Worm (Caenorhabditis elegans): ENCODE measurements around the gene F09C6.15.

The F09C6.15 gene

DNA sequence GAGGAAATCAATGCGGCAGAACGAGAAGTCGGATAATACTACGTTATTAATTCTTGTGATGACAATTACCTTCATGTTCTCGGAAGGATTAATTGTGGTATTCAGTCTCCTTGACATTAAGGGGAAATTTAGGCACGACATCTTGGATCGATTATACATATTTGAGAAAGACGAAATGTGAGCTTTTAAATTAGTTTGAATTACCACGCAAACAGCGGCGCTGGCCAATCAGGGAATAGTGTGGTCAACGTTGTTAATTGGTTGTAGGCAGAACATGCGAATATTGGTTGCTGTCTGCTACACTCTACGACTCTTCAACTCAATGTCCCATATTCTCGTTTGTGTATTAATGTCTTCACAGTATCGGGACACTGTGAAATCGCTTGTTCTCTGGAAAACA, 18.6 kb upstream of the F09C6.15 start, which contains the start of gene F49A5.10:
Gene F49A5.10 (plus strand): TSS at position 301 of the 400 bp plus-strand sequence.
- TF ChIP-seq gmeb-1 (tag; optimal IDR thresholded peaks at IDR 0.05): no peak
- no peak for TF ChIP-seq nhr-6 (tag; optimal IDR thresholded peaks at IDR 0.05)
- no peak for TF ChIP-seq zag-1 (tag; optimal IDR thresholded peaks at IDR 0.05)
- no peak for TF ChIP-seq lsy-2 (tag; optimal IDR thresholded peaks at IDR 0.05)
- TF ChIP-seq fos-1 (tag; optimal IDR thresholded peaks at IDR 0.05): no peak
- TF ChIP-seq nhr-11 (tag; optimal IDR thresholded peaks at IDR 0.05): no peak
- no peak for TF ChIP-seq nhr-129 (tag; optimal IDR thresholded peaks at IDR 0.05)
- no peak for TF ChIP-seq unc-55 (GFP tag; optimal IDR thresholded peaks at IDR 0.05)
- no peak for TF ChIP-seq ztf-11 (tag; optimal IDR thresholded peaks at IDR 0.05)
- no peak for TF ChIP-seq elt-1 (tag; optimal IDR thresholded peaks at IDR 0.05)
- no peak for TF ChIP-seq egl-27 (tag; optimal IDR thresholded peaks at IDR 0.05)
- no peak for TF ChIP-seq blmp-1 (tag; optimal IDR thresholded peaks at IDR 0.05; ENCODE audit: insufficient read depth)
- TF ChIP-seq skn-1 (tag; optimal IDR thresholded peaks at IDR 0.05): no peak
- no peak for TF ChIP-seq nhr-12 (tag; optimal IDR thresholded peaks at IDR 0.05)

DNA sequence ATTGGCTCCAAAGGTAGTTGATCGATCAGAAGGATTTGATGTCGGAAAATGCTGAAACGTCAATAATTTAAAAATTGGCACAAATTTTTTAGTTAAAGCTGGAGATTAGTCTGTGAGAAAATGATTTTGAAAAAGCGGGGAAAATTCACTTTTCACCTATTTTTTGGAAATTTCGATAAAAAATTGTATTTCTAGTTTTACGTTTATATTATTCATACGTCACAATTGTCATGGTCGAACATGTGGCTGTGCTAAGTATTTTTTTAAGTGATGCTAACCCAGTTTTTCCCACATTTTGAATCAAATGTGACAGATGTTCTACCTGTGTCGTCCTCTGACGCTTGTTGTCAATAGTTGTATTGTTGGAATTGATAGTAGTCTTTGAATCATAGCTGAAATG, 14.0 kb upstream of the F09C6.15 start:
- TF ChIP-seq sma-3 (GFP tag; optimal IDR thresholded peaks at IDR 0.05) (no peak), mbf-1 (tag; optimal IDR thresholded peaks at IDR 0.05) (no peak), elt-3 (tag; optimal IDR thresholded peaks at IDR 0.05) (no peak), peb-1 (tag; optimal IDR thresholded peaks at IDR 0.05) (no peak), nhr-77 (tag; optimal IDR thresholded peaks at IDR 0.05) (no peak), sem-4 (tag; optimal IDR thresholded peaks at IDR 0.05) (no peak), nhr-25 (tag; optimal IDR thresholded peaks at IDR 0.05) (no peak), snpc-4 (tag; optimal IDR thresholded peaks at IDR 0.05) (no peak), unc-39 (tag; optimal IDR thresholded peaks at IDR 0.05) (no peak), unc-55 (GFP tag; optimal IDR thresholded peaks at IDR 0.05) (no peak), crh-2 (tag; optimal IDR thresholded peaks at IDR 0.05) (no peak), ceh-16 (tag; optimal IDR thresholded peaks at IDR 0.05) (no peak), zag-1 (tag; optimal IDR thresholded peaks at IDR 0.05) (no peak), alr-1 (tag; optimal IDR thresholded peaks at IDR 0.05) (no peak), mab-5 (tag; optimal IDR thresholded peaks at IDR 0.05) (no peak), ztf-4 (tag; optimal IDR thresholded peaks at IDR 0.05) (no peak), nhr-21 (tag; optimal IDR thresholded peaks at IDR 0.05) (no peak)

DNA sequence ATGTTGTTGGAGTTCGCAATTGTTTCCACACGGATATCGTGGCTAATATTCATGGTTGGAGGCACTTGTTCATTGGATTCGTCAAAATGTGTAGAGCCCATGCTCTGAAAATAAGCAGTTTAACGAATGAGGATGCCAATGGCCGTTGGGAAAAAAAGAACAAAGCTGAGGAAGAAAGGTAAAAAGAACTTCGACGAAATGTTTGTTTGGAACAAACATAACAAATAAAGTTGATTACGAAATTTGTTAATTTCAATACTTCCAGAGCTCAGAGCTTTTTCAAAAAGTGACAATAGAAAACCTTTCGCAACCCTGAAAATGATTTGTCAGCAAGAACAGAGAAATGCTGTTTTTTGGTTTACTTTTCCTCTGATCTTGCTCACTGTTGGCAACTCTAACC, 13.5 kb upstream of the F09C6.15 start, which contains the start of gene F09C6.3:
Gene F09C6.3 (minus strand): TSS at position 101 of the 400 bp plus-strand sequence.
- TF ChIP-seq ztf-4 (tag; optimal IDR thresholded peaks at IDR 0.05) (no peak), C34F6.9 (tag; optimal IDR thresholded peaks at IDR 0.05) (no peak), nhr-10 (tag; optimal IDR thresholded peaks at IDR 0.05) (no peak), zag-1 (tag; optimal IDR thresholded peaks at IDR 0.05) (no peak), ztf-1 (GFP tag; conservative IDR thresholded peaks at IDR 0.05) (no peak), ama-1 (optimal IDR thresholded peaks at IDR 0.05) (no peak), mbf-1 (tag; optimal IDR thresholded peaks at IDR 0.05) (no peak), sma-3 (GFP tag; optimal IDR thresholded peaks at IDR 0.05) (no peak), blmp-1 (tag; optimal IDR thresholded peaks at IDR 0.05; ENCODE audit: insufficient read depth) (no peak), nhr-237 (tag; optimal IDR thresholded peaks at IDR 0.05) (no peak), unc-39 (tag; optimal IDR thresholded peaks at IDR 0.05) (no peak), F13H6.1 (tag; optimal IDR thresholded peaks at IDR 0.05) (no peak), lin-11 (tag; optimal IDR thresholded peaks at IDR 0.05) (no peak), gmeb-1 (tag; optimal IDR thresholded peaks at IDR 0.05) (no peak), alr-1 (tag; optimal IDR thresholded peaks at IDR 0.05) (no peak), nhr-23 (tag; optimal IDR thresholded peaks at IDR 0.05) (no peak), lin-39 (tag; optimal IDR thresholded peaks at IDR 0.05) (no peak), lsy-2 (tag; optimal IDR thresholded peaks at IDR 0.05) (no peak), fos-1 (tag; optimal IDR thresholded peaks at IDR 0.05) (no peak), mdl-1 (tag; optimal IDR thresholded peaks at IDR 0.05) (no peak)

DNA sequence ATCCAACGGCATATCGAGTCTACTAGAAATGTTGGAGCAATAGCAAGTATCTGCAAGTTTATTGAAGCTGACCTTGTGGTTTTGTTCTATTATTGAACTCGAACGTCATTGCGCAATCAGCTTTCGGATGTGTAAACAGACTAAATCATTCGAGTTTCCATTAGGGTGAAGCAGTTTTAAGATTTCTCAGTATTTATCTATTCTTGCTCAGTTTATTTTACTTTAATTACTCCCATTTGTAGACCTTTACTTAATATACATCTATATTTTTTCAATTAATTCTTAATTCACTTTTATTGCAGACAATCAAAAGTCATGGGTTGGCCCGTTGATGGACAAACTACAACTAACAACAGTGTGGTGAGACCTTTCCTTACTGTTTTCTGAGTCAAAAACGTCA, 12.9 kb upstream of the F09C6.15 start, which contains the start of gene F09C6.14:
Gene F09C6.14 (plus strand): TSS at position 301 of the 400 bp plus-strand sequence.
- no peak for TF ChIP-seq sem-4 (tag; optimal IDR thresholded peaks at IDR 0.05)
- TF ChIP-seq unc-39 (tag; optimal IDR thresholded peaks at IDR 0.05): no peak
- TF ChIP-seq mdl-1 (tag; optimal IDR thresholded peaks at IDR 0.05): no peak
- no peak for TF ChIP-seq mab-5 (tag; optimal IDR thresholded peaks at IDR 0.05)
- no peak for TF ChIP-seq nhr-25 (tag; optimal IDR thresholded peaks at IDR 0.05)
- no peak for TF ChIP-seq nhr-129 (tag; optimal IDR thresholded peaks at IDR 0.05)
- no peak for TF ChIP-seq lin-13 (GFP tag; optimal IDR thresholded peaks at IDR 0.05)
- no peak for TF ChIP-seq skn-1 (tag; optimal IDR thresholded peaks at IDR 0.05)
- TF ChIP-seq nhr-11 (tag; optimal IDR thresholded peaks at IDR 0.05): no peak
- no peak for TF ChIP-seq sma-9 (GFP tag; optimal IDR thresholded peaks at IDR 0.05)
- no peak for TF ChIP-seq sma-9 (tag; optimal IDR thresholded peaks at IDR 0.05)
- no peak for TF ChIP-seq fos-1 (tag; optimal IDR thresholded peaks at IDR 0.05)

All from whole organism, L2 larva.